Worm (Caenorhabditis elegans): Measurements from ENCODE around the gene aman-2.

The aman-2 gene

ce11 chrV:11933196-11934028, at the start of gene aman-2, which contains the start of gene F58H1.3:
Gene aman-2 (minus strand): TSS chrV:11933246.
Gene F58H1.3 (plus strand): TSS chrV:11933978.
- TF ChIP-seq snu-23 (GFP tag; optimal IDR thresholded peaks at IDR 0.05): peak; percentile 36
- TF ChIP-seq ceh-90 (tag; optimal IDR thresholded peaks at IDR 0.05): peak; percentile 21
- TF ChIP-seq mdl-1 (tag; optimal IDR thresholded peaks at IDR 0.05): no peak
- TF ChIP-seq lin-15B (tag; optimal IDR thresholded peaks at IDR 0.05): no peak
- TF ChIP-seq sptf-1 (tag; optimal IDR thresholded peaks at IDR 0.05): no peak
- no peak for TF ChIP-seq mef-2 (tag; optimal IDR thresholded peaks at IDR 0.05)
- no peak for TF ChIP-seq zip-4 (GFP tag; optimal IDR thresholded peaks at IDR 0.05)
- no peak for TF ChIP-seq nhr-28 (tag; optimal IDR thresholded peaks at IDR 0.05)
- TF ChIP-seq isw-1 (GFP tag; IDR thresholded peaks at IDR 0.05): peak; percentile 54; the same call in 1 of the 2 replicates
- peak; percentile 6 for TF ChIP-seq sox-4 (tag; optimal IDR thresholded peaks at IDR 0.05)
- no peak for TF ChIP-seq fos-1 (tag; optimal IDR thresholded peaks at IDR 0.05)
- peak; percentile 74 for TF ChIP-seq pax-3 (tag; optimal IDR thresholded peaks at IDR 0.05)
- TF ChIP-seq ama-1 (optimal IDR thresholded peaks at IDR 0.05): no peak
- no peak for TF ChIP-seq ceh-63 (GFP tag; optimal IDR thresholded peaks at IDR 0.05)
- TF ChIP-seq nhr-84 (tag; optimal IDR thresholded peaks at IDR 0.05): no peak
- peak; percentile 20 for TF ChIP-seq elt-2 (tag; optimal IDR thresholded peaks at IDR 0.05)
- peak in 1 of 2 experiments; percentile 78 for TF ChIP-seq lsy-2 (tag; optimal IDR thresholded peaks at IDR 0.05)
- TF ChIP-seq tbx-2 (tag; optimal IDR thresholded peaks at IDR 0.05): peak; percentile 42
- TF ChIP-seq lin-14 (GFP tag; optimal IDR thresholded peaks at IDR 0.05): peak; percentile 73
- TF ChIP-seq mep-1 (tag; optimal IDR thresholded peaks at IDR 0.05): no peak
- no peak for TF ChIP-seq unc-130 (tag; optimal IDR thresholded peaks at IDR 0.05)
- TF ChIP-seq snpc-4 (tag; optimal IDR thresholded peaks at IDR 0.05): no peak
- no peak for TF ChIP-seq lin-13 (GFP tag; optimal IDR thresholded peaks at IDR 0.05)
- TF ChIP-seq nhr-85 (tag): no peak
- no peak for TF ChIP-seq dsc-1 (tag; optimal IDR thresholded peaks at IDR 0.05)
- no peak for TF ChIP-seq nhr-77 (tag; optimal IDR thresholded peaks at IDR 0.05)
- TF ChIP-seq unc-62 (GFP tag; optimal IDR thresholded peaks at IDR 0.05): no peak
- TF ChIP-seq nhr-47 (tag; optimal IDR thresholded peaks at IDR 0.05): peak; percentile 62
- peak; percentile 46 to 58 for TF ChIP-seq efl-1 (optimal IDR thresholded peaks at IDR 0.05)
- peak; percentile 39 to 41 for TF ChIP-seq efl-1 (GFP tag; optimal IDR thresholded peaks at IDR 0.05 in 1 of 2)
- TF ChIP-seq blmp-1 (tag; optimal IDR thresholded peaks at IDR 0.05): peak; percentile 26
- TF ChIP-seq hlh-17 (GFP tag; optimal IDR thresholded peaks at IDR 0.05; ENCODE audit: borderline replicate concordance): no peak
- TF ChIP-seq ets-5 (GFP tag; IDR thresholded peaks at IDR 0.05): no peak
- TF ChIP-seq nhr-237 (tag; optimal IDR thresholded peaks at IDR 0.05): no peak
- peak; percentile 28 for TF ChIP-seq nhr-20 (tag; optimal IDR thresholded peaks at IDR 0.05)
- TF ChIP-seq ceh-82 (tag; optimal IDR thresholded peaks at IDR 0.05): no peak
- TF ChIP-seq swsn-7 (tag; optimal IDR thresholded peaks at IDR 0.05): peak; percentile 19
- peak; percentile 79 for TF ChIP-seq fkh-8 (tag; optimal IDR thresholded peaks at IDR 0.05)
- TF ChIP-seq zag-1 (tag; optimal IDR thresholded peaks at IDR 0.05): no peak
- TF ChIP-seq alr-1 (tag; optimal IDR thresholded peaks at IDR 0.05; ENCODE audit: borderline replicate concordance): no peak
- no peak for TF ChIP-seq egl-27 (tag; optimal IDR thresholded peaks at IDR 0.05)
- peak; percentile 57 for TF ChIP-seq nhr-71 (tag; optimal IDR thresholded peaks at IDR 0.05)
- no peak for TF ChIP-seq pag-3 (tag; optimal IDR thresholded peaks at IDR 0.05; ENCODE audit: borderline replicate concordance, insufficient read depth)
- TF ChIP-seq grh-1 (GFP tag; IDR thresholded peaks at IDR 0.05): no peak
- TF ChIP-seq tlp-1 (tag; optimal IDR thresholded peaks at IDR 0.05): no peak
- no peak for TF ChIP-seq C04F5.9 (tag; optimal IDR thresholded peaks at IDR 0.05)
- no peak for TF ChIP-seq elt-3 (tag; optimal IDR thresholded peaks at IDR 0.05)
- TF ChIP-seq unc-86 (tag; optimal IDR thresholded peaks at IDR 0.05): peak; percentile 3
- peak; percentile 16; the same call in 1 of the 2 replicates for TF ChIP-seq nhr-19 (GFP tag; conservative IDR thresholded peaks at IDR 0.05)
- no peak for TF ChIP-seq ceh-8 (GFP tag; optimal IDR thresholded peaks at IDR 0.05)
- no peak for TF ChIP-seq mab-9 (GFP tag; IDR thresholded peaks at IDR 0.05)
- no peak for TF ChIP-seq efl-3 (GFP tag; optimal IDR thresholded peaks at IDR 0.05)

Measured in whole organism, L1 larva.